Worm (Caenorhabditis elegans): ENCODE measurements around the gene Y94H6A.5.

DNA sequence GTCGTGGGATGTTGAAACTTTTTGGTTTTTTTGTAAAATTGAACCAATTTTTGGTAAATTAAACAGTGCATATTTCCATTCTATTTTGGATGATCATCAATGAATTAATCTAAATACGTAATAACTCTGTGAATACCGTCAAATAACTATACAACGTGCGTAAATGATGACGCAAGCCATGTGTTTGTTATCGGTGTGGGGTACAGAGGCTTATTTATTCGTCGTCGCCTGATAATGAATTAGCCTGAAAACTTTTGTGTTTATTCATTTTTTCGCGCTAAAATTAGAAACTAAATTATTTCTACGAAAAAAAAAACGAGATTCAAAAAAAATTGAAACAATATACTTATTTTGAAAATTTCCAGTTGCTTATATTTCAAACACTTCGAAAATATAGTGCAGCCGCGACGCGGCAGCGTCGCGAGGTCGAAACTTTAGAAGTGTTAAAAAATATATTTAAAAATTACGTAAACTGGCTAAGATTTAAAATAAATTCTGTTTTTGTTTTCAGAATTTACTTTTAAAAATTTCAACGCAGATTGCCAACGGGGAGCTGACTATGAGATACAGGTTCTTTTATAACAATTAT, 45.2 kb upstream of the Y94H6A.5 start:
- TF ChIP-seq pha-4 (tag; optimal IDR thresholded peaks at IDR 0.05) = no peak
- no peak for TF ChIP-seq ceh-6 (GFP tag; optimal IDR thresholded peaks at IDR 0.05)
- TF ChIP-seq F13H6.1 (tag; optimal IDR thresholded peaks at IDR 0.05) = no peak
- no peak for TF ChIP-seq ama-1 (optimal IDR thresholded peaks at IDR 0.05)
- no peak for TF ChIP-seq hlh-30 (tag; optimal IDR thresholded peaks at IDR 0.05; ENCODE audit: insufficient read depth)
- no peak for TF ChIP-seq C38D4.7 (GFP tag; optimal IDR thresholded peaks at IDR 0.05)
- no peak for TF ChIP-seq ceh-14 (tag; optimal IDR thresholded peaks at IDR 0.05)
- no peak for TF ChIP-seq sox-4 (tag; optimal IDR thresholded peaks at IDR 0.05)
- no peak for TF ChIP-seq tbx-2 (tag; optimal IDR thresholded peaks at IDR 0.05)
- TF ChIP-seq lin-11 (tag; optimal IDR thresholded peaks at IDR 0.05) = no peak
- TF ChIP-seq ceh-31 (tag; optimal IDR thresholded peaks at IDR 0.05) = no peak
